Fruit fly (Drosophila melanogaster) whole organism, embryonic: ENCODE measurements around the gene CG1986.

Source experiments
- Ada2b ChIP-seq: fragments of 200-800 bp; sonication (Bioruptor generic); IDR thresholded peaks from 2 replicates; pipeline ENCODE4 v1.3.6; 2022; ENCODE audit warnings: missing biosample characterization, missing genetic modification characterization
- Atf-2 ChIP-seq: fragments of 200-800 bp; sonication (Bioruptor generic); optimal IDR thresholded peaks from 2 replicates; lab custom pipeline; 2016; ENCODE audit warnings: missing biosample characterization, missing genetic modification characterization
- Atf3 ChIP-seq: fragments of 200-800 bp; sonication (Bioruptor generic); optimal IDR thresholded peaks from 3 replicates; lab custom pipeline; 2016; ENCODE audit warnings: missing biosample characterization, missing genetic modification characterization
- Bteb2 ChIP-seq: fragments of 200-800 bp; sonication (Bioruptor generic); optimal IDR thresholded peaks from 2 replicates; lab custom pipeline; 2016; ENCODE audit warnings: missing biosample characterization, missing genetic modification characterization
- CG10209 ChIP-seq: fragments of 200-800 bp; sonication (Bioruptor generic); optimal IDR thresholded peaks from 3 replicates; lab custom pipeline; 2017; ENCODE audit warnings: missing biosample characterization, mild to moderate bottlenecking, missing genetic modification characterization, missing genetic modification reagents
- CG11247 ChIP-seq: fragments of 200-800 bp; sonication (Bioruptor generic); IDR thresholded peaks from 2 replicates; pipeline ENCODE4 v1.3.6; 2022; ENCODE audit warnings: missing biosample characterization, missing genetic modification characterization
- CG11560 ChIP-seq: fragments of 200-800 bp; sonication (Bioruptor generic); IDR thresholded peaks from 3 replicates; pipeline ENCODE4 v1.3.6; 2022; ENCODE audit warnings: missing biosample characterization, missing genetic modification characterization
- CG12155 ChIP-seq: fragments of 200-800 bp; sonication (Bioruptor generic); optimal IDR thresholded peaks from 3 replicates; lab custom pipeline; 2016; ENCODE audit warnings: missing biosample characterization, missing genetic modification characterization
- CG15011 ChIP-seq: fragments of 200-800 bp; sonication (Bioruptor generic); optimal IDR thresholded peaks from 3 replicates; lab custom pipeline; 2018; ENCODE audit warnings: missing biosample characterization, mild to moderate bottlenecking, missing genetic modification characterization
- CG15269 ChIP-seq: fragments of 200-800 bp; sonication (Bioruptor generic); optimal IDR thresholded peaks from 2 replicates; lab custom pipeline; 2018; ENCODE audit warnings: missing biosample characterization, mild to moderate bottlenecking, missing genetic modification characterization, moderate library complexity
- CG15514 ChIP-seq: fragments of 200-800 bp; sonication (Bioruptor generic); optimal IDR thresholded peaks from 3 replicates; lab custom pipeline; 2017; ENCODE audit warnings: missing biosample characterization, missing genetic modification characterization, mild to moderate bottlenecking, moderate library complexity, missing genetic modification reagents
- CG16813 ChIP-seq: fragments of 200-800 bp; sonication (Bioruptor generic); IDR thresholded peaks from 3 replicates; pipeline ENCODE4 v1.3.6; 2022; ENCODE audit warnings: missing biosample characterization, missing genetic modification characterization; ENCODE audit not compliant: partially characterized antibody
- CG17186 ChIP-seq: fragments of 200-800 bp; sonication (Bioruptor generic); optimal IDR thresholded peaks from 3 replicates; lab custom pipeline; 2017; ENCODE audit warnings: missing biosample characterization, missing genetic modification reagents, missing genetic modification characterization
- CG1792 ChIP-seq: fragments of 200-800 bp; sonication (Bioruptor generic); optimal IDR thresholded peaks from 2 replicates; lab custom pipeline; 2016; ENCODE audit warnings: missing biosample characterization, missing genetic modification characterization
- CG2120 ChIP-seq: fragments of 200-800 bp; sonication (Bioruptor generic); optimal IDR thresholded peaks from 3 replicates; lab custom pipeline; 2016; ENCODE audit warnings: missing biosample characterization, missing genetic modification characterization
- CG2199 ChIP-seq: fragments of 200-800 bp; sonication (Bioruptor generic); IDR thresholded peaks from 3 replicates; pipeline ENCODE4 v1.3.6; 2022; ENCODE audit warnings: missing biosample characterization, missing genetic modification characterization
- CG2202 ChIP-seq: fragments of 200-800 bp; sonication (Bioruptor generic); optimal IDR thresholded peaks from 2 replicates; lab custom pipeline; 2018; ENCODE audit warnings: missing biosample characterization, mild to moderate bottlenecking, missing genetic modification characterization
- CG30403 ChIP-seq: fragments of 200-800 bp; sonication (Bioruptor generic); optimal IDR thresholded peaks from 3 replicates; lab custom pipeline; 2016; ENCODE audit warnings: missing biosample characterization, missing genetic modification characterization
- CG3065 ChIP-seq: fragments of 200-800 bp; sonication (Bioruptor generic); optimal IDR thresholded peaks from 2 replicates; lab custom pipeline; 2016; ENCODE audit warnings: missing biosample characterization, missing genetic modification characterization
- CG31441 ChIP-seq: fragments of 200-800 bp; sonication (Bioruptor generic); IDR thresholded peaks from 2 replicates; pipeline ENCODE4 v1.3.6; 2022; ENCODE audit warnings: missing biosample characterization, missing genetic modification characterization
- CG4360 ChIP-seq: fragments of 200-800 bp; sonication (Bioruptor generic); IDR thresholded peaks from 2 replicates; pipeline ENCODE4 v1.3.6; 2022; ENCODE audit warnings: missing biosample characterization, missing genetic modification characterization
- CG4424 ChIP-seq: fragments of 200-800 bp; sonication (Bioruptor generic); optimal IDR thresholded peaks from 3 replicates; lab custom pipeline; 2016; ENCODE audit warnings: missing biosample characterization, missing genetic modification characterization
- CG6683 ChIP-seq: fragments of 200-800 bp; sonication (Bioruptor generic); optimal IDR thresholded peaks from 2 replicates; lab custom pipeline; 2017; ENCODE audit warnings: missing biosample characterization, mild to moderate bottlenecking, missing genetic modification characterization, missing genetic modification reagents
- CG8281 ChIP-seq: fragments of 200-800 bp; sonication (Bioruptor generic); optimal IDR thresholded peaks from 2 replicates; lab custom pipeline; 2018; ENCODE audit warnings: missing biosample characterization, mild to moderate bottlenecking, missing genetic modification characterization, moderate library complexity
- CG8359 ChIP-seq: fragments of 200-800 bp; sonication (Bioruptor generic); optimal IDR thresholded peaks from 2 replicates; lab custom pipeline; 2017; ENCODE audit warnings: missing biosample characterization, mild to moderate bottlenecking, missing genetic modification characterization, borderline replicate concordance
- CG9437 ChIP-seq: fragments of 200-800 bp; sonication (Bioruptor generic); optimal IDR thresholded peaks from 2 replicates; lab custom pipeline; 2018; ENCODE audit warnings: missing biosample characterization, mild to moderate bottlenecking, missing genetic modification characterization
- Deaf1 ChIP-seq: fragments of 200-800 bp; optimal IDR thresholded peaks from 3 replicates; lab custom pipeline; 2019; ENCODE audit warnings: missing biosample characterization, mild to moderate bottlenecking, missing genetic modification characterization, moderate library complexity
- Dek ChIP-seq: fragments of 200-800 bp; sonication (Bioruptor generic); optimal IDR thresholded peaks from 3 replicates; lab custom pipeline; 2019; ENCODE audit warnings: missing biosample characterization, mild to moderate bottlenecking, missing genetic modification characterization, moderate library complexity
- Gsc ChIP-seq: fragments of 200-800 bp; sonication (Bioruptor generic); IDR thresholded peaks from 2 replicates; pipeline ENCODE4 v1.3.6; 2022; ENCODE audit warnings: missing biosample characterization, missing genetic modification characterization
- HLH54F ChIP-seq: fragments of 200-800 bp; sonication (Bioruptor generic); optimal IDR thresholded peaks from 3 replicates; lab custom pipeline; 2016; ENCODE audit warnings: missing biosample characterization, missing genetic modification characterization
- Hr78 ChIP-seq, 2 experiments: fragments of 200-800 bp in 1 of 2; fragments of >200 bp in 1 of 2; sonication (Bioruptor generic) in 1 of 2; optimal IDR thresholded peaks; 2 replicates each; lab custom pipeline; 2017 to 2019; ENCODE audit warnings: missing biosample characterization in 2 of 2, missing genetic modification characterization in 2 of 2, mild to moderate bottlenecking in 1 of 2, moderate library complexity in 1 of 2
- Kr ChIP-seq: fragments of 200-800 bp; sonication (Bioruptor generic); optimal IDR thresholded peaks from 2 replicates; lab custom pipeline; 2017; ENCODE audit warnings: missing biosample characterization, mild to moderate bottlenecking, missing genetic modification characterization
- Nf-YB ChIP-seq: fragments of 200-800 bp; sonication (Bioruptor generic); optimal IDR thresholded peaks from 3 replicates; lab custom pipeline; 2019; ENCODE audit warnings: missing biosample characterization, mild to moderate bottlenecking, missing genetic modification characterization, moderate library complexity
- Side ChIP-seq: fragments of 200-800 bp; sonication (Bioruptor generic); optimal IDR thresholded peaks from 2 replicates; lab custom pipeline; 2016; ENCODE audit warnings: missing biosample characterization, missing genetic modification characterization
- Ssrp ChIP-seq: fragments of 200-800 bp; sonication (Bioruptor generic); optimal IDR thresholded peaks from 2 replicates; lab custom pipeline; 2018; ENCODE audit warnings: missing biosample characterization, mild to moderate bottlenecking, missing genetic modification characterization, moderate library complexity
- Trl ChIP-seq, 3 experiments: fragments of >200 bp in 2 of 3; fragments of 200-800 bp in 1 of 3; sonication (Bioruptor generic) in 1 of 3; optimal IDR thresholded peaks; 2 replicates in 1 of 3; 3 replicates in 2 of 3; lab custom pipeline; 2016 to 2017; ENCODE audit warnings: missing biosample characterization in 1 of 3, missing genetic modification characterization in 1 of 3
- Vsx1 ChIP-seq: fragments of 200-800 bp; sonication (Bioruptor generic); optimal IDR thresholded peaks from 2 replicates; lab custom pipeline; 2017; ENCODE audit warnings: missing biosample characterization, mild to moderate bottlenecking, missing genetic modification characterization, missing genetic modification reagents
- bbx ChIP-seq: fragments of 200-800 bp; sonication (Bioruptor generic); IDR thresholded peaks from 2 replicates; pipeline ENCODE4 v1.3.6; 2022; ENCODE audit warnings: missing biosample characterization, missing genetic modification characterization; ENCODE audit not compliant: partially characterized antibody
- grau ChIP-seq: fragments of 200-800 bp; optimal IDR thresholded peaks from 3 replicates; lab custom pipeline; 2019; ENCODE audit warnings: missing biosample characterization, mild to moderate bottlenecking, missing genetic modification characterization, moderate library complexity
- grn ChIP-seq: fragments of 200-800 bp; sonication (Bioruptor generic); optimal IDR thresholded peaks from 3 replicates; lab custom pipeline; 2017; ENCODE audit warnings: missing biosample characterization, missing genetic modification characterization
- jigr1 ChIP-seq: fragments of 200-800 bp; sonication (Bioruptor generic); IDR thresholded peaks from 3 replicates; pipeline ENCODE4 v1.3.6; 2022; ENCODE audit warnings: missing biosample characterization, missing genetic modification characterization
- jing ChIP-seq: fragments of 200-800 bp; sonication (Bioruptor generic); optimal IDR thresholded peaks from 2 replicates; lab custom pipeline; 2018; ENCODE audit warnings: missing biosample characterization, mild to moderate bottlenecking, missing genetic modification characterization
- mirr ChIP-seq: fragments of 200-800 bp; sonication (Bioruptor generic); optimal IDR thresholded peaks from 3 replicates; lab custom pipeline; 2018; ENCODE audit warnings: missing biosample characterization, mild to moderate bottlenecking, missing genetic modification characterization
- pfk ChIP-seq: fragments of 200-800 bp; sonication (Bioruptor generic); optimal IDR thresholded peaks from 2 replicates; lab custom pipeline; 2018; ENCODE audit warnings: missing biosample characterization, mild to moderate bottlenecking, missing genetic modification characterization, moderate library complexity
- pnt ChIP-seq: fragments of 200-800 bp; sonication (Bioruptor generic); optimal IDR thresholded peaks from 3 replicates; lab custom pipeline; 2016; ENCODE audit warnings: missing biosample characterization, missing genetic modification characterization
- sc ChIP-seq, 3 experiments: fragments of >200 bp in 2 of 3; fragments of 200-800 bp in 1 of 3; sonication (Bioruptor generic) in 1 of 3; optimal IDR thresholded peaks; 2 replicates in 2 of 3; 3 replicates in 1 of 3; lab custom pipeline; 2017; ENCODE audit warnings: mild to moderate bottlenecking in 1 of 3, missing biosample characterization in 1 of 3, missing genetic modification characterization in 1 of 3, missing genetic modification reagents in 1 of 3
- schlank ChIP-seq: fragments of 200-800 bp; sonication (Bioruptor generic); optimal IDR thresholded peaks from 2 replicates; lab custom pipeline; 2018; ENCODE audit warnings: missing biosample characterization, mild to moderate bottlenecking, missing genetic modification characterization
- sens ChIP-seq: fragments of 200-800 bp; sonication (Bioruptor generic); peaks from one replicate; lab custom pipeline; 2016; ENCODE audit warnings: missing biosample characterization, missing genetic modification characterization
- sug ChIP-seq: fragments of 200-800 bp; optimal IDR thresholded peaks from 2 replicates; lab custom pipeline; 2019; ENCODE audit warnings: missing biosample characterization, mild to moderate bottlenecking, missing genetic modification characterization, moderate library complexity
- vfl ChIP-seq: fragments of 200-800 bp; sonication (Bioruptor generic); optimal IDR thresholded peaks from 2 replicates; lab custom pipeline; 2016; ENCODE audit warnings: missing biosample characterization, missing genetic modification characterization

The CG1986 gene

dm6 chrX:9930882-9931281 lies 20.0 kb upstream of the CG1986 start, which contains the start of gene Idgf4 (continued):
- TF ChIP-seq Dek (tag; lab: Kevin White, UChicago) (no peak), sc (optimal IDR thresholded peaks at IDR 0.05; lab: Kevin White, UChicago) (no peak), sc (GFP tag; optimal IDR thresholded peaks at IDR 0.05; lab: Kevin White, UChicago) (no peak), CG11560 (no peak), CG6683 (GFP tag; lab: Kevin White, UChicago) (no peak), CG15011 (no peak), CG31441 (GFP tag; lab: Robert Waterston, UW) (no peak), Bteb2 (GFP tag; lab: Kevin White, UChicago) (no peak), Ada2b (GFP tag; lab: Robert Waterston, UW) (no peak), pnt (GFP tag; lab: Kevin White, UChicago) (no peak), jigr1 (GFP tag; lab: Robert Waterston, UW) (no peak), CG3065 (GFP tag; lab: Kevin White, UChicago) (no peak), CG4424 (no peak), CG11247 (no peak), bbx (no peak), Atf-2 (no peak), Deaf1 (tag; lab: Kevin White, UChicago) (peak; percentile 16), Atf3 (GFP tag; lab: Kevin White, UChicago) (no peak), Side (GFP tag; lab: Kevin White, UChicago) (no peak), CG2120 (GFP tag; lab: Kevin White, UChicago) (peak; percentile 12), CG10209 (GFP tag; lab: Kevin White, UChicago) (peak; percentile 5), sens (GFP tag; lab: Kevin White, UChicago) (peak; percentile 72), CG2199 (GFP tag; lab: Robert Waterston, UW) (no peak), jing (GFP tag; lab: Kevin White, UChicago) (no peak), CG8359 (no peak), CG1792 (GFP tag; lab: Kevin White, UChicago) (no peak), Vsx1 (no peak), pfk (no peak), Kr (GFP tag; lab: Kevin White, UChicago) (no peak), Trl (optimal IDR thresholded peaks at IDR 0.05; lab: Kevin White, UChicago) (peak; percentile 12 to 45), Trl (GFP tag; optimal IDR thresholded peaks at IDR 0.05; lab: Kevin White, UChicago) (peak; percentile 38), CG2202 (tag; lab: Kevin White, UChicago) (no peak), Hr78 (GFP tag; optimal IDR thresholded peaks at IDR 0.05; lab: Kevin White, UChicago) (no peak), Nf-YB (GFP tag; lab: Kevin White, UChicago) (no peak), grn (GFP tag; lab: Kevin White, UChicago) (peak; percentile 16), sug (tag; lab: Kevin White, UChicago) (peak; percentile 51), vfl (GFP tag; lab: Kevin White, UChicago) (no peak), grau (tag; lab: Kevin White, UChicago) (no peak), CG17186 (GFP tag; lab: Kevin White, UChicago) (no peak), mirr (GFP tag; lab: Kevin White, UChicago) (no peak), CG9437 (GFP tag; lab: Kevin White, UChicago) (no peak), HLH54F (GFP tag; lab: Kevin White, UChicago) (no peak), Ssrp (no peak), CG4360 (no peak), CG8281 (tag; lab: Kevin White, UChicago) (no peak), schlank (tag; lab: Kevin White, UChicago) (no peak), CG30403 (GFP tag; lab: Kevin White, UChicago) (no peak), CG15514 (GFP tag; lab: Kevin White, UChicago) (peak; percentile 9), CG12155 (peak; percentile 66), Gsc (GFP tag; lab: Robert Waterston, UW) (no peak), CG15269 (tag; lab: Kevin White, UChicago) (no peak), CG16813 (no peak)
